Fruit fly (Drosophila melanogaster): ENCODE results near the gene PIG-K.

PIG-K gene

DNA sequence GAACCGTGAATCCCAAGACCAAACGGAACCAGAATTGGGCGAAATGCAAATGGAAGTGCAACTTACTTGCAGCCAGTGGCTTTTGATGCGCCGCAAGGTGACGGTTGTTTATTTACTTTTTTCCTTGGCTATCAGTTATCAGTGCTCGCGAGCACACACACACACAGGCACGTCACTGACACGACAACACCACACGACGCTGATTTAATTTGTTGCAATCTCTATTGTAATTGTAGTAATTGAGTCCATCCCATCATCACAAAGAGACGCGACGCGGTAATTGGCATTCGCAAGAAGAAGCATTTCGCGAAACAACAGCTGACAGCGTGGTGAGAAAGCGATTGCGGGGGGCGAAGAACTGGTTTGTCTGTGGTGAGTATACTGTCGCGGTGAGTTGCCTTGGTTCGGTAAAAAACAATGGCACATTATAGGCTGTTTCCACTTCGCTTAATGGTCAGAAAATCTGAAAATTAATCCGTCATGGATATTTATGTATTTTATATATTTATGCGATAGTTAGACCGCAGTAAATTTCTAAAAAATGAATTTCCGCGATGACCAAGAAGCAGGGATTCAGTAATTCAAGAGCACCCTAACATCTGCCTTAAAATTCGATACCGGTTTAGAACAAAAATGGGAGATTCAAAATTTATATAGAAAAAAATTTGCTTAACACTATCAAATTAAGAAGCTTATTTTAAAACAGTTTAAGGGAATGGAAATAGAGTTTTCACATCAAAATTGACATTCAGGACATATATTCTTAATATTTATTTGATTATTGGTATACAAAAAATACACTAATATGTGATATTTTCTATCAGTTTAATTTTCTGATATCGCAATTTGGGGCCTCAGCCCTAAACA lies 33.0 kb upstream of the PIG-K start, which contains the start of the genes Actn and usp (continued):
- no peak for TF ChIP-seq Camta (GFP tag; optimal IDR thresholded peaks at IDR 0.05)
- TF ChIP-seq MESR4 (GFP tag; optimal IDR thresholded peaks at IDR 0.05), result peak; percentile 2
- no peak for TF ChIP-seq CG11456 (GFP tag; IDR thresholded peaks at IDR 0.05)
- no peak for TF ChIP-seq br (optimal IDR thresholded peaks at IDR 0.05)
- peak; percentile 43; the same call in 1 of the 3 replicates for TF ChIP-seq ci (GFP tag; IDR thresholded peaks at IDR 0.05)
- TF ChIP-seq Rx (GFP tag; IDR thresholded peaks at IDR 0.05), result no peak
- no peak for TF ChIP-seq CG12744 (GFP tag; optimal IDR thresholded peaks at IDR 0.05)
- 0 out of 2 replicates have a peak, but pooled peaks have one; percentile 5 for TF ChIP-seq CG14441 (GFP tag; IDR thresholded peaks at IDR 0.05)
- peak; percentile 45 for TF ChIP-seq CG4424 (GFP tag; optimal IDR thresholded peaks at IDR 0.05)
- no peak for TF ChIP-seq Deaf1 (tag; optimal IDR thresholded peaks at IDR 0.05)
- TF ChIP-seq hb (GFP tag; IDR thresholded peaks at IDR 0.05; ENCODE audit: partially characterized antibody), result no peak
- TF ChIP-seq crol (GFP tag; IDR thresholded peaks at IDR 0.05), result peak; percentile 82
- no peak for TF ChIP-seq zen2 (GFP tag; IDR thresholded peaks at IDR 0.05; ENCODE audit: partially characterized antibody)
- TF ChIP-seq CG6854 (GFP tag; optimal IDR thresholded peaks at IDR 0.05), result no peak
- no peak for TF ChIP-seq Opbp (GFP tag; IDR thresholded peaks at IDR 0.05; ENCODE audit: partially characterized antibody)
- no peak for TF ChIP-seq Spps (tag; optimal IDR thresholded peaks at IDR 0.05)
- TF ChIP-seq CG1832 (GFP tag; optimal IDR thresholded peaks at IDR 0.05), result no peak
- TF ChIP-seq abd-A (tag; optimal IDR thresholded peaks at IDR 0.05), result no peak
- TF ChIP-seq ssp (GFP tag; IDR thresholded peaks at IDR 0.05), result peak; percentile 92
- no peak for TF ChIP-seq fd96Cb (tag; optimal IDR thresholded peaks at IDR 0.05)
- TF ChIP-seq Vsx1 (GFP tag; optimal IDR thresholded peaks at IDR 0.05), result no peak
- no peak for TF ChIP-seq CG10321 (GFP tag; IDR thresholded peaks at IDR 0.05)
- TF ChIP-seq CG18599 (GFP tag; optimal IDR thresholded peaks at IDR 0.05), result peak; percentile 3
- no peak for TF ChIP-seq Max (GFP tag; optimal IDR thresholded peaks at IDR 0.05)
- no peak for TF ChIP-seq CG6813 (GFP tag; optimal IDR thresholded peaks at IDR 0.05)
- no peak for TF ChIP-seq CG6765 (GFP tag; optimal IDR thresholded peaks at IDR 0.05)
- no peak for TF ChIP-seq prd (optimal IDR thresholded peaks at IDR 0.05)
- peak; percentile 33; the same call in 1 of the 3 replicates for TF ChIP-seq prd (GFP tag; IDR thresholded peaks at IDR 0.05)
- TF ChIP-seq Abd-B (GFP tag; optimal IDR thresholded peaks at IDR 0.05), result no peak
- no peak for TF ChIP-seq CG12071 (GFP tag; optimal IDR thresholded peaks at IDR 0.05)
- TF ChIP-seq CG11560 (tag; IDR thresholded peaks at IDR 0.05), result no peak
- TF ChIP-seq CG1647 (GFP tag; optimal IDR thresholded peaks at IDR 0.05), result no peak
- TF ChIP-seq lola (GFP tag; optimal IDR thresholded peaks at IDR 0.05), result peak in 2 of 3 experiments; percentile 12 to 93
- peak; percentile 10 for TF ChIP-seq gfzf (GFP tag; optimal IDR thresholded peaks at IDR 0.05)
- peak; percentile 0 for TF ChIP-seq Hr3 (GFP tag; optimal IDR thresholded peaks at IDR 0.05)
- no peak for TF ChIP-seq CG18011 (GFP tag; optimal IDR thresholded peaks at IDR 0.05)
- TF ChIP-seq hbn (GFP tag; IDR thresholded peaks at IDR 0.05; ENCODE audit: partially characterized antibody), result no peak
- no peak for TF ChIP-seq CG8478 (optimal IDR thresholded peaks at IDR 0.05)
- TF ChIP-seq B-H1 (GFP tag; IDR thresholded peaks at IDR 0.05), result no peak
- peak in 1 of 2 experiments; percentile 82 for TF ChIP-seq crp (GFP tag; optimal IDR thresholded peaks at IDR 0.05)
- TF ChIP-seq hkb (optimal IDR thresholded peaks at IDR 0.05), result no peak
- peak; percentile 31; the same call in 1 of the 2 replicates for TF ChIP-seq hkb (GFP tag; IDR thresholded peaks at IDR 0.05)
- TF ChIP-seq mirr (GFP tag; optimal IDR thresholded peaks at IDR 0.05), result peak; percentile 2
- no peak for TF ChIP-seq Dip2 (GFP tag; IDR thresholded peaks at IDR 0.05)
- TF ChIP-seq CG11504 (tag; optimal IDR thresholded peaks at IDR 0.05), result peak; percentile 56
- no peak for TF ChIP-seq sc (optimal IDR thresholded peaks at IDR 0.05)
- TF ChIP-seq sc (GFP tag; optimal IDR thresholded peaks at IDR 0.05), result no peak
- TF ChIP-seq CG6791 (GFP tag; IDR thresholded peaks at IDR 0.05; ENCODE audit: partially characterized antibody), result no peak
- TF ChIP-seq Chrac-16 (GFP tag; optimal IDR thresholded peaks at IDR 0.05), result peak; percentile 2
